Worm (Caenorhabditis elegans): ENCODE data around the gene srbc-77.

The srbc-77 gene

DNA sequence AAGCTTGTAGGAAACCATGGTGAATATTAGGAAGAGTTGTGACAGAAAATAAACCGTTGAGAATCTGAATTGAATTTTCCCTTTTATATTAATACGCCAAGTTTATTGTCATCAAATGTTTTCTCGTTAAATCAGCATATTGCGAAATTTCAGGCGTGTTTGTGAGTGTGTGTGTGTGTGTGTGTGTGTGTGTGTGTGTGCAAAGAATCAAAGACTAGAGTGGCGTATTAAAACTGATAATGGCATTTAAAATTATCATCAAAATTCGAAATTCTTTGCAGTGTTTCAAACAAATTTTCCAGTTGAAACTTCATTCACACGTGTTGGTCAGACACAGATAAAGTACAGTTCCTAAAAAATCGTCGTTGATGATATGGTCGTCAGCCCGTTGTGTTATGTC is 14.1 kb upstream of the srbc-77 start, which contains the start of gene gst-38 (continued):
- TF ChIP-seq arid-1 (GFP tag; conservative IDR thresholded peaks at IDR 0.05): no peak
- no peak for TF ChIP-seq tag-97 (GFP tag; IDR thresholded peaks at IDR 0.05)
- TF ChIP-seq unc-62 (GFP tag; optimal IDR thresholded peaks at IDR 0.05 in 1 of 2): no peak
- no peak for TF ChIP-seq unc-62 (tag; optimal IDR thresholded peaks at IDR 0.05)
- no peak for TF ChIP-seq Y48G9A.11 (GFP tag; IDR thresholded peaks at IDR 0.05)
- TF ChIP-seq lim-7 (GFP tag; IDR thresholded peaks at IDR 0.05): no peak
- TF ChIP-seq dmd-9 (GFP tag; IDR thresholded peaks at IDR 0.05): no peak
- no peak for TF ChIP-seq nhr-77 (tag; optimal IDR thresholded peaks at IDR 0.05)
- 0 out of 2 replicates have a peak, but pooled peaks have one; percentile 18 for TF ChIP-seq lin-1 (GFP tag; IDR thresholded peaks at IDR 0.05)
- TF ChIP-seq hmg-1.1 (GFP tag; IDR thresholded peaks at IDR 0.05): no peak
- TF ChIP-seq daf-12 (tag; optimal IDR thresholded peaks at IDR 0.05): no peak
- no peak for TF ChIP-seq hif-1 (tag; optimal IDR thresholded peaks at IDR 0.05)
- no peak for TF ChIP-seq nhr-41 (GFP tag; IDR thresholded peaks at IDR 0.05)
- TF ChIP-seq lin-39 (tag; optimal IDR thresholded peaks at IDR 0.05): no peak
- no peak for TF ChIP-seq duxl-1 (tag; optimal IDR thresholded peaks at IDR 0.05; ENCODE audit: poor library complexity)
- TF ChIP-seq lir-3 (tag; optimal IDR thresholded peaks at IDR 0.05): no peak
- TF ChIP-seq nhr-48 (tag; optimal IDR thresholded peaks at IDR 0.05): no peak
- TF ChIP-seq F49E8.2 (tag; optimal IDR thresholded peaks at IDR 0.05; ENCODE audit: borderline replicate concordance): no peak
- no peak for TF ChIP-seq ztf-7 (tag; optimal IDR thresholded peaks at IDR 0.05)

DNA sequence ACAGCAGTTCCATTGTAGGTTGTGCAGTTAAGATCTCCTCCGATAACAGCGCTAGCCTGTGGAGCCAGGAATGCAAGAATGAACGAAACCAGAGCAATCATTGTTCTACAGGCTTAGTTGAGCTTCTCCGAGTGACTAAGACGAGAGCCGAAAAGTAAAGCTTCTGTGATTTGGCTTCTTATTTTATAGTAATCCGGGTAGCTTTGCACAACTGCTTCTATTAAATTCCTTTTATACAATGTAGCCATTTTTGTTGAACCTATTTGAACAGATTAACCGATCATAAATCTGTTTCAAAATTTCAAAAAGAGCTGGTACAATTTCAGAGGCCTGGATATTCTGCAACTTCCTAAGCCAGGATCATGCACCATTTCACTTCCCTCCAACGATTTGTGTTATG is 12.5 kb upstream of the srbc-77 start, which contains the start of gene F35E8.9:
TSS of gene F35E8.9 (minus strand) at position 101 of the 400 bp plus-strand sequence.
- no peak for TF ChIP-seq hlh-11 (tag; optimal IDR thresholded peaks at IDR 0.05)
- TF ChIP-seq Y75B8A.6 (GFP tag; IDR thresholded peaks at IDR 0.05): no peak
- TF ChIP-seq R02D3.7 (tag; optimal IDR thresholded peaks at IDR 0.05): no peak
- no peak for TF ChIP-seq daf-19 (GFP tag; conservative IDR thresholded peaks at IDR 0.05)
- no peak for TF ChIP-seq mxl-3 (GFP tag; optimal IDR thresholded peaks at IDR 0.05)
- no peak for TF ChIP-seq hmg-1.1 (GFP tag; IDR thresholded peaks at IDR 0.05)
- TF ChIP-seq gei-8 (GFP tag; optimal IDR thresholded peaks at IDR 0.05): no peak
- TF ChIP-seq ztf-7 (tag; optimal IDR thresholded peaks at IDR 0.05): no peak
- TF ChIP-seq nhr-111 (GFP tag; optimal IDR thresholded peaks at IDR 0.05): no peak
- TF ChIP-seq fkh-10 (GFP tag; optimal IDR thresholded peaks at IDR 0.05): no peak
- TF ChIP-seq F26F4.8 (GFP tag; conservative IDR thresholded peaks at IDR 0.05): no peak
- TF ChIP-seq mdt-29 (GFP tag; IDR thresholded peaks at IDR 0.05): no peak
- TF ChIP-seq lim-7 (GFP tag; IDR thresholded peaks at IDR 0.05): no peak

DNA sequence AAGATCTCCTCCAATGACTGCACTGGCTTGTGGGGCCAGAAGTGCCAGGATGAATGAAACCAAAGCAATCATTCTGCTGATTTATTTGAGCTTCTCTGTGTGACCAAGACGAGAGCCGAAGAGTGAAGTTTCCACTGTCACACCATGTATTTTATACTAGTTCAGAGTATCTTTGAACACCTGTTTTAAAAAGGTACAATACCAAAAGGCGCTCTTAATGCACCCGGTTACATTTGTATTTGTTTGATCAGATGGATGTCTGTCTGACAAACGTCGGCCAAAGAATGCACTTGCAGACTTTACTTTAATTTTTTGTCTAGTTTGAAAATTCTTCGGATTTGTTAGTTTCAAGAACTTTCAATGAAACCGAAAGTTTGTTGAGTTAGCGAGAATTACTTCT is 9.7 kb upstream of the srbc-77 start, which contains the start of gene F35E8.10:
TSS of gene F35E8.10 (minus strand) at position 101 of the 400 bp plus-strand sequence.
- TF ChIP-seq unc-62 (GFP tag; optimal IDR thresholded peaks at IDR 0.05 in 1 of 2) (no peak), unc-62 (tag; optimal IDR thresholded peaks at IDR 0.05) (no peak), ceh-32 (tag; optimal IDR thresholded peaks at IDR 0.05; ENCODE audit: poor library complexity) (no peak)

DNA sequence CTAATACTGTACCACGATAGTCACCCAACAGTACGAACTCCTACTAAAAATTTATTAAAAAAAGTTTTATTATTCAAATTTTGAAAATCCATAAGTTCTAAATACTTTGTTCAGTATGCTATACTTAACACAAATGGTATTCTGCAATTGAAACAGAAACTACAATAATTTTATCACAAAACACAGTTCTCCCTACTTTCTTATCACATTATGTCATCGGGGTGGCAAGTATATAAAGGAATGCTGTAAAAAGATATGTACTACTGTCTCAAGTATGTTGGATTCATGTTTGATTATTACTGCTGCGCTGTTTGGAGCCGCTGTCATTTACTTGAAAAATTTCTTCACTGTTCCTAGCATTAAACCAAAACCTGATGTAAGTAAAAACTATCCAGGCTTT is 8.9 kb upstream of the srbc-77 start, which contains the start of gene cdr-1:
TSS of gene cdr-1 (plus strand) at position 208 of the 400 bp plus-strand sequence.
- TF ChIP-seq dmd-6 (GFP tag; IDR thresholded peaks at IDR 0.05) (no peak), unc-62 (GFP tag; optimal IDR thresholded peaks at IDR 0.05 in 1 of 2) (peak in 1 of 2 experiments; percentile 36), unc-62 (tag; optimal IDR thresholded peaks at IDR 0.05) (no peak), mdl-1 (tag; optimal IDR thresholded peaks at IDR 0.05) (no peak), pqm-1 (tag; optimal IDR thresholded peaks at IDR 0.05) (peak; percentile 39), nhr-28 (tag; optimal IDR thresholded peaks at IDR 0.05) (peak; percentile 93), vab-7 (GFP tag; IDR thresholded peaks at IDR 0.05) (no peak), F44E2.7 (GFP tag; IDR thresholded peaks at IDR 0.05) (no peak), nhr-41 (GFP tag; IDR thresholded peaks at IDR 0.05) (no peak)
